Worm (Caenorhabditis elegans) whole organism, L4 larva: Measurements from ENCODE around the gene sre-43.

ENCODE experiments used
- F26F4.8 ChIP-seq: fragments of 200-800 bp; sonication (Bioruptor generic); conservative IDR thresholded peaks from 2 replicates; pipeline ENCODE4 v1.3.6; 2022; ENCODE audit warnings: missing genetic modification characterization, missing compliant biosample characterization
- Y5F2A.4 ChIP-seq: fragments of 200-800 bp; sonication (Bioruptor generic); optimal IDR thresholded peaks from 2 replicates; lab custom pipeline; 2018; ENCODE audit warnings: mild to moderate bottlenecking, missing genetic modification characterization, missing compliant biosample characterization
- Y75B8A.6 ChIP-seq: fragments of 200-800 bp; sonication (Bioruptor generic); IDR thresholded peaks from 2 replicates; pipeline ENCODE4 v1.3.6; 2022; ENCODE audit warnings: missing genetic modification reagents, missing genetic modification characterization, missing compliant biosample characterization
- attf-4 ChIP-seq: sonication (generic microtip); optimal IDR thresholded peaks from 3 replicates; lab custom pipeline; 2017; ENCODE audit warnings: missing biosample characterization, missing genetic modification characterization
- ceh-20 ChIP-seq: fragments of 200-800 bp; sonication (Bioruptor generic); IDR thresholded peaks from 2 replicates; pipeline ENCODE4 v1.3.6; 2022; ENCODE audit warnings: missing genetic modification reagents, missing genetic modification characterization, missing compliant biosample characterization
- ceh-32 ChIP-seq: sonication (generic microtip); optimal IDR thresholded peaks from 2 replicates; lab custom pipeline; 2016; ENCODE audit warnings: mild to moderate bottlenecking, missing genetic modification characterization, missing compliant biosample characterization; ENCODE audit not compliant: poor library complexity
- daf-12 ChIP-seq: fragments of 150-350 bp; optimal IDR thresholded peaks from 2 replicates; lab custom pipeline; 2014; ENCODE audit warnings: missing biosample characterization, missing genetic modification reagents, missing genetic modification characterization
- daf-16 ChIP-seq, 3 experiments: sonication (generic microtip); optimal IDR thresholded peaks; 2 replicates each; lab custom pipeline; 2016 to 2017; ENCODE audit warnings: missing genetic modification characterization in 3 of 3, missing genetic modification reagents in 3 of 3, mild to moderate bottlenecking in 2 of 3, missing compliant biosample characterization in 2 of 3, missing biosample characterization in 1 of 3, moderate library complexity in 1 of 3
- dmd-8 ChIP-seq: fragments of 200-800 bp; sonication (Bioruptor generic); IDR thresholded peaks from 2 replicates; pipeline ENCODE4 v1.3.6; 2022; ENCODE audit warnings: missing genetic modification characterization, missing compliant biosample characterization
- dpl-1 ChIP-seq: fragments of 150-350 bp; optimal IDR thresholded peaks from 2 replicates; lab custom pipeline; 2014; ENCODE audit warnings: missing biosample characterization, missing genetic modification reagents, missing genetic modification characterization
- duxl-1 ChIP-seq: sonication (generic microtip); optimal IDR thresholded peaks from 2 replicates; lab custom pipeline; 2016; ENCODE audit warnings: mild to moderate bottlenecking, missing genetic modification characterization, moderate library complexity, missing compliant biosample characterization; ENCODE audit not compliant: poor library complexity
- fkh-10 ChIP-seq: fragments of 150-350 bp; optimal IDR thresholded peaks from 2 replicates; lab custom pipeline; 2014; ENCODE audit warnings: missing biosample characterization, missing genetic modification reagents, missing genetic modification characterization
- hlh-11 ChIP-seq: fragments of 200-800 bp; sonication (Bioruptor generic); optimal IDR thresholded peaks from 2 replicates; lab custom pipeline; 2018; ENCODE audit warnings: mild to moderate bottlenecking, missing genetic modification characterization, missing compliant biosample characterization
- hlh-30 ChIP-seq: sonication (generic microtip); optimal IDR thresholded peaks from 2 replicates; lab custom pipeline; 2017; ENCODE audit warnings: antibody characterized with exemption, mild to moderate bottlenecking, missing genetic modification characterization, missing compliant biosample characterization; ENCODE audit not compliant: insufficient read depth
- lin-15B ChIP-seq: fragments of 150-350 bp; sonication (generic microtip); optimal IDR thresholded peaks from 3 replicates; lab custom pipeline; 2014; ENCODE audit warnings: missing biosample characterization, missing genetic modification characterization
- lin-29 ChIP-seq: fragments of 200-800 bp; sonication (Bioruptor generic); IDR thresholded peaks from 2 replicates; pipeline ENCODE4 v1.3.6; 2022; ENCODE audit warnings: missing genetic modification reagents, missing genetic modification characterization, missing compliant biosample characterization
- lsy-2 ChIP-seq, 2 experiments: fragments of 150-350 bp in 1 of 2; sonication (generic microtip) in 1 of 2; optimal IDR thresholded peaks; 2 replicates each; lab custom pipeline; 2014 to 2017; ENCODE audit warnings: missing biosample characterization in 2 of 2, missing genetic modification characterization in 2 of 2
- madf-5 ChIP-seq, 2 experiments: fragments of 200-800 bp; sonication (Bioruptor generic); IDR thresholded peaks; 2 replicates each; pipeline ENCODE4 v1.3.6; 2022; ENCODE audit warnings: missing compliant biosample characterization in 2 of 2, missing genetic modification characterization in 2 of 2
- mdt-29 ChIP-seq: fragments of 200-800 bp; sonication (Bioruptor generic); IDR thresholded peaks from 2 replicates; pipeline ENCODE4 v1.3.6; 2022; ENCODE audit warnings: missing genetic modification reagents, missing genetic modification characterization, missing compliant biosample characterization
- mes-2 ChIP-seq: sonication (generic microtip); optimal IDR thresholded peaks from 2 replicates; lab custom pipeline; 2016; ENCODE audit warnings: missing genotype, mild to moderate bottlenecking, missing genetic modification characterization, missing compliant biosample characterization; ENCODE audit not compliant: poor library complexity, severe bottlenecking
- nhr-102 ChIP-seq: sonication (generic microtip); optimal IDR thresholded peaks from 2 replicates; lab custom pipeline; 2016; ENCODE audit warnings: mild to moderate bottlenecking, missing genetic modification characterization, moderate library complexity, missing compliant biosample characterization
- nhr-237 ChIP-seq: sonication (generic microtip); optimal IDR thresholded peaks from 2 replicates; lab custom pipeline; 2017; ENCODE audit warnings: missing biosample characterization, missing genetic modification characterization
- nhr-25 ChIP-seq: sonication (generic microtip); optimal IDR thresholded peaks from 2 replicates; lab custom pipeline; 2017; ENCODE audit warnings: missing genetic modification characterization, mild to moderate bottlenecking, missing compliant biosample characterization, antibody characterized with exemption, moderate library complexity, borderline replicate concordance; ENCODE audit not compliant: insufficient read depth
- nhr-28 ChIP-seq: fragments of 150-350 bp; optimal IDR thresholded peaks from 2 replicates; lab custom pipeline; 2014; ENCODE audit warnings: missing biosample characterization, missing genetic modification characterization
- php-3 ChIP-seq: fragments of 200-800 bp; sonication (Bioruptor generic); IDR thresholded peaks from 2 replicates; pipeline ENCODE4 v1.3.6; 2022; ENCODE audit warnings: missing genetic modification reagents, missing genetic modification characterization, missing compliant biosample characterization
- pqm-1 ChIP-seq: sonication (generic microtip); optimal IDR thresholded peaks from 2 replicates; lab custom pipeline; 2017; ENCODE audit warnings: missing biosample characterization, missing genetic modification characterization
- skn-1 ChIP-seq: fragments of 150-350 bp; optimal IDR thresholded peaks from 2 replicates; lab custom pipeline; 2014; ENCODE audit warnings: missing biosample characterization, missing genetic modification characterization
- snpc-4 ChIP-seq: fragments of 150-350 bp; optimal IDR thresholded peaks from 2 replicates; lab custom pipeline; 2014; ENCODE audit warnings: missing biosample characterization, missing genetic modification characterization
- spr-1 ChIP-seq: sonication (generic microtip); optimal IDR thresholded peaks from 2 replicates; lab custom pipeline; 2016; ENCODE audit warnings: mild to moderate bottlenecking, missing genetic modification characterization, missing compliant biosample characterization
- spr-3 ChIP-seq: fragments of 200-800 bp; sonication (Bioruptor generic); optimal IDR thresholded peaks from 2 replicates; lab custom pipeline; 2018; ENCODE audit warnings: mild to moderate bottlenecking, missing genetic modification characterization, missing compliant biosample characterization
- tag-97 ChIP-seq: fragments of 200-800 bp; sonication (Bioruptor generic); IDR thresholded peaks from 2 replicates; pipeline ENCODE4 v1.3.6; 2022; ENCODE audit warnings: missing genetic modification characterization, missing compliant biosample characterization
- unc-62 ChIP-seq, 3 experiments: fragments of 150-350 bp in 1 of 3; sonication (generic microtip); optimal IDR thresholded peaks in 2 of 3; peaks in 1 of 3; 1 replicate in 1 of 3; 2 replicates in 2 of 3; lab custom pipeline; 2014 to 2017; ENCODE audit warnings: missing biosample characterization in 3 of 3, missing genetic modification characterization in 3 of 3, missing genetic modification reagents in 3 of 3, missing genotype in 1 of 3
- zfp-3 ChIP-seq: fragments of 200-800 bp; sonication (Bioruptor generic); conservative IDR thresholded peaks from 2 replicates; pipeline ENCODE4 v1.3.6; 2022; ENCODE audit warnings: missing genetic modification reagents, missing genetic modification characterization, missing compliant biosample characterization
- zip-11 ChIP-seq: fragments of 200-800 bp; sonication (Bioruptor generic); IDR thresholded peaks from 2 replicates; pipeline ENCODE4 v1.3.6; 2022; ENCODE audit warnings: missing genetic modification characterization, missing compliant biosample characterization
- ztf-11 ChIP-seq: fragments of 150-350 bp; optimal IDR thresholded peaks from 2 replicates; lab custom pipeline; 2014; ENCODE audit warnings: missing biosample characterization, missing genetic modification characterization

Gene sre-43

ce11 chrII:14003821-14004430 lies 35.0 kb upstream of the sre-43 start:
- TF ChIP-seq spr-3 (GFP tag; lab: Kevin White, UChicago) (no peak), hlh-11 (tag; lab: Kevin White, UChicago) (peak; percentile 12), nhr-28 (tag; lab: Kevin White, UChicago) (peak; percentile 51), snpc-4 (tag; lab: Kevin White, UChicago) (peak; percentile 41)

ce11 chrII:14002200-14002599 lies 33.3 kb upstream of the sre-43 start, which contains the start of gene F01D5.5:
Gene F01D5.5, minus strand, starts transcription at chrII:14002300.
- TF ChIP-seq nhr-102 (no peak), php-3 (no peak), dpl-1 (GFP tag; lab: Kevin White, UChicago) (no peak), unc-62 (GFP tag; optimal IDR thresholded peaks at IDR 0.05 in 1 of 2; lab: Kevin White, UChicago) (peak in 1 of 2 experiments; percentile 30), unc-62 (tag; optimal IDR thresholded peaks at IDR 0.05; lab: Kevin White, UChicago) (no peak), mes-2 (tag; lab: Kevin White, UChicago) (no peak), ceh-20 (GFP tag; lab: Robert Waterston, UW) (no peak), nhr-25 (tag; lab: Kevin White, UChicago) (no peak), Y5F2A.4 (GFP tag; lab: Kevin White, UChicago) (no peak), hlh-11 (tag; lab: Kevin White, UChicago) (no peak), daf-12 (tag; lab: Kevin White, UChicago) (no peak), lin-29 (no peak), daf-16 (GFP tag; optimal IDR thresholded peaks at IDR 0.05; lab: Kevin White, UChicago) (no peak), daf-16 (tag; optimal IDR thresholded peaks at IDR 0.05; lab: Kevin White, UChicago) (peak; percentile 15), attf-4 (no peak), mdt-29 (no peak), zfp-3 (no peak), Y75B8A.6 (no peak)
- TF ChIP-seq, all 104 proteins: peak for 2

- TF ChIP-seq nhr-28 (tag; lab: Kevin White, UChicago): peak; percentile 7
- peak; percentile 41 for TF ChIP-seq pqm-1 (tag; lab: Kevin White, UChicago)
Observed at ce11 chrII:14000044-14000443, 31.2 kb upstream of the sre-43 start, which contains the start of gene F01D5.3. Gene F01D5.3, minus strand, starts transcription at chrII:14000144.

ce11 chrII:13998964-13999363 lies 30.1 kb upstream of the sre-43 start, which contains the start of gene F01D5.2:
Gene F01D5.2, minus strand, starts transcription at chrII:13999064.
- TF ChIP-seq ceh-32 (tag; lab: Kevin White, UChicago) (no peak), nhr-25 (tag; lab: Kevin White, UChicago) (no peak), fkh-10 (GFP tag; lab: Kevin White, UChicago) (no peak), spr-1 (tag; lab: Kevin White, UChicago) (no peak), nhr-237 (tag; lab: Kevin White, UChicago) (no peak), ztf-11 (no peak), hlh-30 (tag; lab: Kevin White, UChicago) (no peak), F26F4.8 (GFP tag; lab: Robert Waterston, UW) (no peak), lin-15B (no peak), tag-97 (GFP tag; lab: Robert Waterston, UW) (no peak), lsy-2 (tag; optimal IDR thresholded peaks at IDR 0.05; lab: Kevin White, UChicago) (no peak), zip-11 (GFP tag; lab: Robert Waterston, UW) (no peak), dmd-8 (GFP tag; lab: Robert Waterston, UW) (no peak), madf-5 (GFP tag; IDR thresholded peaks at IDR 0.05; lab: Robert Waterston, UW) (no peak), duxl-1 (no peak), skn-1 (tag; lab: Kevin White, UChicago) (no peak)
